Fruit fly (Drosophila melanogaster) whole organism, prepupa: ENCODE results near the gene CG43915.

Experiments
- Blimp-1 ChIP-seq: fragments of 200-800 bp; sonication (Bioruptor generic); optimal IDR thresholded peaks from 3 replicates; lab custom pipeline; 2017; ENCODE audit warnings: missing biosample characterization, missing genetic modification characterization, mild to moderate bottlenecking, moderate library complexity, missing genetic modification reagents
- CG10669 ChIP-seq: fragments of 200-800 bp; sonication (Bioruptor generic); optimal IDR thresholded peaks from 3 replicates; lab custom pipeline; 2018; ENCODE audit warnings: missing biosample characterization, mild to moderate bottlenecking, missing genetic modification characterization, moderate library complexity
- CG31627 ChIP-seq: fragments of 200-800 bp; sonication (Bioruptor generic); optimal IDR thresholded peaks from 3 replicates; lab custom pipeline; 2016; ENCODE audit warnings: missing biosample characterization, missing genetic modification characterization
- CG4318 ChIP-seq: fragments of 200-800 bp; sonication (Bioruptor generic); optimal IDR thresholded peaks from 3 replicates; lab custom pipeline; 2017; ENCODE audit warnings: missing biosample characterization, mild to moderate bottlenecking, missing genetic modification characterization
- CG6808 ChIP-seq: fragments of 200-800 bp; sonication (Bioruptor generic); optimal IDR thresholded peaks from 3 replicates; lab custom pipeline; 2017; ENCODE audit warnings: missing biosample characterization, missing genetic modification characterization, mild to moderate bottlenecking, moderate library complexity, missing genetic modification reagents
- CG6854 ChIP-seq: fragments of 200-800 bp; sonication (Bioruptor generic); optimal IDR thresholded peaks from 2 replicates; lab custom pipeline; 2017; ENCODE audit warnings: missing biosample characterization, mild to moderate bottlenecking, missing genetic modification characterization
- Eip75B ChIP-seq: fragments of 200-800 bp; sonication (Bioruptor generic); optimal IDR thresholded peaks from 3 replicates; lab custom pipeline; 2016; ENCODE audit warnings: missing biosample characterization, missing genetic modification characterization
- Lpt ChIP-seq: fragments of 200-800 bp; sonication (Bioruptor generic); optimal IDR thresholded peaks from 3 replicates; lab custom pipeline; 2016; ENCODE audit warnings: missing biosample characterization, missing genetic modification characterization
- fd59A ChIP-seq: fragments of 200-800 bp; sonication (Bioruptor generic); optimal IDR thresholded peaks from 2 replicates; lab custom pipeline; 2017; ENCODE audit warnings: missing biosample characterization, mild to moderate bottlenecking, missing genetic modification characterization, missing genetic modification reagents
- fkh ChIP-seq: fragments of 200-800 bp; sonication (Bioruptor generic); optimal IDR thresholded peaks from 3 replicates; lab custom pipeline; 2017; ENCODE audit warnings: missing biosample characterization, mild to moderate bottlenecking, missing genetic modification characterization, moderate library complexity
- ss ChIP-seq, 2 experiments: fragments of 200-800 bp; sonication (Bioruptor generic); optimal IDR thresholded peaks; 2 replicates in 1 of 2; 3 replicates in 1 of 2; lab custom pipeline; 2017 to 2018; ENCODE audit warnings: mild to moderate bottlenecking in 2 of 2, missing biosample characterization in 2 of 2, missing genetic modification characterization in 2 of 2, moderate library complexity in 1 of 2
- vri ChIP-seq: fragments of 200-800 bp; sonication (Bioruptor generic); optimal IDR thresholded peaks from 3 replicates; lab custom pipeline; 2016; ENCODE audit warnings: missing biosample characterization, mild to moderate bottlenecking, missing genetic modification characterization

DNA sequence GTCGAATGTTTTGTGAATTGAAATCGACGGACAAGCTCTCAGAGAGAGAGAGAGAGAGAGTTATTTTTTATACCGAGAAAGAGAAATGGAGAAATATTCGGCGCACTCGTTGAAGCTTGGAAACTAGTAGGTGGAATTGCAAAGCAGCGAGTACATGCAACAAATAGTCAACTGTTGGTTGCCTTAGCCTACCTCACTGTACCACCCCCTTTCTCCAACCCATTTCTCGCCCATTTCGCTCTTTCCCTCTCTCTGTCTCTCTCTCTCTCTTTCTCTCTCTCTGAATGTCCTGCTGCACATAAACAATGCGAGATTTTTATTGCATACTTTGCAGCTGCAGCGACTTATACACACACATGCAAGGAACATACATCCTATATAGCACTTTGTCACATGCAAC lies 8.7 kb upstream of the CG43915 start:
- no peak for TF ChIP-seq Lpt
- TF ChIP-seq CG6808 (GFP tag; lab: Kevin White, UChicago): no peak
- TF ChIP-seq CG4318 (GFP tag; lab: Kevin White, UChicago): no peak
- TF ChIP-seq fkh (GFP tag; lab: Kevin White, UChicago): no peak
- no peak for TF ChIP-seq CG10669 (GFP tag; lab: Kevin White, UChicago)
- no peak for TF ChIP-seq ss (GFP tag; optimal IDR thresholded peaks at IDR 0.05; lab: Kevin White, UChicago)
- TF ChIP-seq fd59A: no peak
- no peak for TF ChIP-seq CG31627 (GFP tag; lab: Kevin White, UChicago)
- no peak for TF ChIP-seq Eip75B
- TF ChIP-seq vri: no peak
- TF ChIP-seq CG6854 (GFP tag; lab: Kevin White, UChicago): no peak
- no peak for TF ChIP-seq Blimp-1 (GFP tag; lab: Kevin White, UChicago)
